Worm (Caenorhabditis elegans) whole organism, L4 larva: ENCODE data around the gene usp-46.

Source experiments
- D1046.2 ChIP-seq: fragments of 200-800 bp; sonication (Bioruptor generic); IDR thresholded peaks from 2 replicates; pipeline ENCODE4 v1.3.6; 2022; ENCODE audit warnings: missing genetic modification characterization, missing compliant biosample characterization
- F10B5.3 ChIP-seq: sonication (generic microtip); optimal IDR thresholded peaks from 2 replicates; lab custom pipeline; 2016; ENCODE audit warnings: mild to moderate bottlenecking, missing genetic modification characterization, missing compliant biosample characterization
- F37D6.2 ChIP-seq: sonication (generic microtip); optimal IDR thresholded peaks from 2 replicates; lab custom pipeline; 2016; ENCODE audit warnings: mild to moderate bottlenecking, missing genetic modification characterization, missing compliant biosample characterization
- T20F7.1 ChIP-seq: fragments of 200-800 bp; sonication (Bioruptor generic); optimal IDR thresholded peaks from 2 replicates; lab custom pipeline; 2018; ENCODE audit warnings: mild to moderate bottlenecking, missing genetic modification characterization, missing compliant biosample characterization
- Y5F2A.4 ChIP-seq: fragments of 200-800 bp; sonication (Bioruptor generic); optimal IDR thresholded peaks from 2 replicates; lab custom pipeline; 2018; ENCODE audit warnings: mild to moderate bottlenecking, missing genetic modification characterization, missing compliant biosample characterization
- Y75B8A.6 ChIP-seq: fragments of 200-800 bp; sonication (Bioruptor generic); IDR thresholded peaks from 2 replicates; pipeline ENCODE4 v1.3.6; 2022; ENCODE audit warnings: missing genetic modification reagents, missing genetic modification characterization, missing compliant biosample characterization
- ZK546.5 ChIP-seq, 2 experiments: sonication (generic microtip); optimal IDR thresholded peaks; 2 replicates each; lab custom pipeline; 2017; ENCODE audit warnings: missing biosample characterization in 2 of 2, missing genetic modification characterization in 2 of 2
- aha-1 ChIP-seq: fragments of 150-350 bp; peaks from one replicate; lab custom pipeline; 2014; ENCODE audit warnings: missing biosample characterization, missing genetic modification characterization
- ama-1 ChIP-seq: fragments of 150-350 bp; optimal IDR thresholded peaks from 2 replicates; lab custom pipeline; 2014; ENCODE audit warnings: inconsistent platforms, mixed read lengths
- arid-1 ChIP-seq: fragments of 200-800 bp; sonication (Bioruptor generic); conservative IDR thresholded peaks from 2 replicates; pipeline ENCODE4 v1.3.6; 2022; ENCODE audit warnings: missing genetic modification reagents, missing genetic modification characterization, missing compliant biosample characterization
- attf-4 ChIP-seq: sonication (generic microtip); optimal IDR thresholded peaks from 3 replicates; lab custom pipeline; 2017; ENCODE audit warnings: missing biosample characterization, missing genetic modification characterization
- ceh-20 ChIP-seq: fragments of 200-800 bp; sonication (Bioruptor generic); IDR thresholded peaks from 2 replicates; pipeline ENCODE4 v1.3.6; 2022; ENCODE audit warnings: missing genetic modification reagents, missing genetic modification characterization, missing compliant biosample characterization
- ceh-32 ChIP-seq: sonication (generic microtip); optimal IDR thresholded peaks from 2 replicates; lab custom pipeline; 2016; ENCODE audit warnings: mild to moderate bottlenecking, missing genetic modification characterization, missing compliant biosample characterization; ENCODE audit not compliant: poor library complexity
- ceh-62 ChIP-seq: sonication (generic microtip); optimal IDR thresholded peaks from 2 replicates; lab custom pipeline; 2017; ENCODE audit warnings: missing biosample characterization, missing genetic modification characterization
- ceh-82 ChIP-seq: sonication (generic microtip); optimal IDR thresholded peaks from 2 replicates; lab custom pipeline; 2017; ENCODE audit warnings: missing biosample characterization, missing genetic modification characterization
- cey-2 ChIP-seq: sonication (generic microtip); optimal IDR thresholded peaks from 3 replicates; lab custom pipeline; 2017; ENCODE audit warnings: missing genetic modification characterization, mild to moderate bottlenecking, missing compliant biosample characterization, antibody characterized with exemption, borderline replicate concordance; ENCODE audit not compliant: insufficient read depth
- ctbp-1 ChIP-seq: fragments of 200-800 bp; sonication (Bioruptor generic); IDR thresholded peaks from 2 replicates; pipeline ENCODE4 v1.3.6; 2022; ENCODE audit warnings: missing genetic modification reagents, missing genetic modification characterization, missing compliant biosample characterization
- daf-8 ChIP-seq: fragments of 200-800 bp; sonication (Bioruptor generic); IDR thresholded peaks from 2 replicates; pipeline ENCODE4 v1.3.6; 2022; ENCODE audit warnings: missing genetic modification characterization, missing compliant biosample characterization
- dmd-6 ChIP-seq: fragments of 200-800 bp; sonication (Bioruptor generic); IDR thresholded peaks from 2 replicates; pipeline ENCODE4 v1.3.6; 2022; ENCODE audit warnings: missing genetic modification reagents, missing genetic modification characterization, missing compliant biosample characterization
- dmd-8 ChIP-seq: fragments of 200-800 bp; sonication (Bioruptor generic); IDR thresholded peaks from 2 replicates; pipeline ENCODE4 v1.3.6; 2022; ENCODE audit warnings: missing genetic modification characterization, missing compliant biosample characterization
- dpl-1 ChIP-seq: fragments of 150-350 bp; optimal IDR thresholded peaks from 2 replicates; lab custom pipeline; 2014; ENCODE audit warnings: missing biosample characterization, missing genetic modification reagents, missing genetic modification characterization
- duxl-1 ChIP-seq: sonication (generic microtip); optimal IDR thresholded peaks from 2 replicates; lab custom pipeline; 2016; ENCODE audit warnings: mild to moderate bottlenecking, missing genetic modification characterization, moderate library complexity, missing compliant biosample characterization; ENCODE audit not compliant: poor library complexity
- egl-43 ChIP-seq: fragments of 200-800 bp; sonication (Bioruptor generic); IDR thresholded peaks from 2 replicates; pipeline ENCODE4 v1.3.6; 2022; ENCODE audit warnings: missing genetic modification reagents, missing genetic modification characterization, missing compliant biosample characterization
- hif-1 ChIP-seq, 2 experiments: sonication (generic microtip); optimal IDR thresholded peaks; 2 replicates each; lab custom pipeline; 2016 to 2017; ENCODE audit warnings: missing compliant biosample characterization in 2 of 2, missing genetic modification characterization in 2 of 2, missing genetic modification reagents in 2 of 2, missing genotype in 2 of 2, mild to moderate bottlenecking in 1 of 2
- hlh-11 ChIP-seq: fragments of 200-800 bp; sonication (Bioruptor generic); optimal IDR thresholded peaks from 2 replicates; lab custom pipeline; 2018; ENCODE audit warnings: mild to moderate bottlenecking, missing genetic modification characterization, missing compliant biosample characterization
- hlh-30 ChIP-seq: sonication (generic microtip); optimal IDR thresholded peaks from 2 replicates; lab custom pipeline; 2017; ENCODE audit warnings: antibody characterized with exemption, mild to moderate bottlenecking, missing genetic modification characterization, missing compliant biosample characterization; ENCODE audit not compliant: insufficient read depth
- hmg-1.1 ChIP-seq: fragments of 200-800 bp; sonication (Bioruptor generic); IDR thresholded peaks from 2 replicates; pipeline ENCODE4 v1.3.6; 2022; ENCODE audit warnings: missing genetic modification reagents, missing genetic modification characterization, missing compliant biosample characterization
- jun-1 ChIP-seq: fragments of 150-350 bp; optimal IDR thresholded peaks from 2 replicates; lab custom pipeline; 2014; ENCODE audit warnings: missing biosample characterization, missing genetic modification reagents, missing genetic modification characterization
- lin-1 ChIP-seq: fragments of 200-800 bp; sonication (Bioruptor generic); IDR thresholded peaks from 2 replicates; pipeline ENCODE4 v1.3.6; 2022; ENCODE audit warnings: missing genetic modification reagents, missing genetic modification characterization, missing compliant biosample characterization
- lsy-2 ChIP-seq, 2 experiments: fragments of 150-350 bp in 1 of 2; sonication (generic microtip) in 1 of 2; optimal IDR thresholded peaks; 2 replicates each; lab custom pipeline; 2014 to 2017; ENCODE audit warnings: missing biosample characterization in 2 of 2, missing genetic modification characterization in 2 of 2
- mdl-1 ChIP-seq, 2 experiments: fragments of 150-350 bp in 1 of 2; sonication (generic microtip) in 1 of 2; optimal IDR thresholded peaks; 2 replicates each; lab custom pipeline; 2014 to 2017; ENCODE audit warnings: missing biosample characterization in 2 of 2, missing genetic modification characterization in 2 of 2
- mdt-29 ChIP-seq: fragments of 200-800 bp; sonication (Bioruptor generic); IDR thresholded peaks from 2 replicates; pipeline ENCODE4 v1.3.6; 2022; ENCODE audit warnings: missing genetic modification reagents, missing genetic modification characterization, missing compliant biosample characterization
- mep-1 ChIP-seq: fragments of 150-350 bp; sonication (generic microtip); optimal IDR thresholded peaks from 3 replicates; lab custom pipeline; 2014; ENCODE audit warnings: missing biosample characterization, missing genetic modification characterization
- mes-2 ChIP-seq: sonication (generic microtip); optimal IDR thresholded peaks from 2 replicates; lab custom pipeline; 2016; ENCODE audit warnings: missing genotype, mild to moderate bottlenecking, missing genetic modification characterization, missing compliant biosample characterization; ENCODE audit not compliant: poor library complexity, severe bottlenecking
- mxl-2 ChIP-seq: fragments of 200-800 bp; sonication (Bioruptor generic); conservative IDR thresholded peaks from 2 replicates; pipeline ENCODE4 v1.3.6; 2022; ENCODE audit warnings: missing genetic modification reagents, missing genetic modification characterization, missing compliant biosample characterization
- mxl-3 ChIP-seq: fragments of 200-800 bp; sonication (Bioruptor generic); optimal IDR thresholded peaks from 2 replicates; lab custom pipeline; 2018; ENCODE audit warnings: mild to moderate bottlenecking, missing genetic modification characterization, missing compliant biosample characterization
- nhr-10 ChIP-seq: fragments of 150-350 bp; optimal IDR thresholded peaks from 2 replicates; lab custom pipeline; 2014; ENCODE audit warnings: missing biosample characterization, missing genetic modification characterization
- nhr-102 ChIP-seq: sonication (generic microtip); optimal IDR thresholded peaks from 2 replicates; lab custom pipeline; 2016; ENCODE audit warnings: mild to moderate bottlenecking, missing genetic modification characterization, moderate library complexity, missing compliant biosample characterization
- nhr-11 ChIP-seq: fragments of 150-350 bp; optimal IDR thresholded peaks from 2 replicates; lab custom pipeline; 2014; ENCODE audit warnings: missing biosample characterization, missing genetic modification characterization
- nhr-41 ChIP-seq: fragments of 200-800 bp; sonication (Bioruptor generic); IDR thresholded peaks from 2 replicates; pipeline ENCODE4 v1.3.6; 2022; ENCODE audit warnings: missing genetic modification reagents, missing genetic modification characterization, missing compliant biosample characterization
- nhr-6 ChIP-seq: fragments of 150-350 bp; optimal IDR thresholded peaks from 2 replicates; lab custom pipeline; 2014; ENCODE audit warnings: missing biosample characterization, missing genetic modification characterization
- php-3 ChIP-seq: fragments of 200-800 bp; sonication (Bioruptor generic); IDR thresholded peaks from 2 replicates; pipeline ENCODE4 v1.3.6; 2022; ENCODE audit warnings: missing genetic modification reagents, missing genetic modification characterization, missing compliant biosample characterization
- rbr-2 ChIP-seq: sonication (generic microtip); optimal IDR thresholded peaks from 2 replicates; lab custom pipeline; 2016; ENCODE audit warnings: missing genotype, missing genetic modification characterization, missing compliant biosample characterization
- skn-1 ChIP-seq: fragments of 150-350 bp; optimal IDR thresholded peaks from 2 replicates; lab custom pipeline; 2014; ENCODE audit warnings: missing biosample characterization, missing genetic modification characterization
- tag-97 ChIP-seq: fragments of 200-800 bp; sonication (Bioruptor generic); IDR thresholded peaks from 2 replicates; pipeline ENCODE4 v1.3.6; 2022; ENCODE audit warnings: missing genetic modification characterization, missing compliant biosample characterization
- unc-130 ChIP-seq: sonication (generic microtip); optimal IDR thresholded peaks from 2 replicates; lab custom pipeline; 2016; ENCODE audit warnings: missing genetic modification reagents, missing genetic modification characterization, missing compliant biosample characterization
- zfp-3 ChIP-seq: fragments of 200-800 bp; sonication (Bioruptor generic); conservative IDR thresholded peaks from 2 replicates; pipeline ENCODE4 v1.3.6; 2022; ENCODE audit warnings: missing genetic modification reagents, missing genetic modification characterization, missing compliant biosample characterization

Gene usp-46

ce11 chrIII:9826005-9826404 lies 49.6 kb downstream of the usp-46 start (continued):
- TF ChIP-seq zfp-3 (GFP tag; lab: Robert Waterston, UW) (0 out of 2 replicates have a peak, but pooled peaks have one; percentile 63), ama-1 (lab: Kevin White, UChicago) (peak; percentile 66), egl-43 (GFP tag; lab: Robert Waterston, UW) (no peak), nhr-6 (peak; percentile 53), hmg-1.1 (GFP tag; lab: Robert Waterston, UW) (0 out of 2 replicates have a peak, but pooled peaks have one; percentile 11), mdl-1 (tag; optimal IDR thresholded peaks at IDR 0.05; lab: Kevin White, UChicago) (peak in 1 of 2 experiments; percentile 71), hlh-11 (tag; lab: Kevin White, UChicago) (peak; percentile 73), mxl-3 (GFP tag; lab: Kevin White, UChicago) (peak; percentile 21), arid-1 (no peak), Y75B8A.6 (0 out of 2 replicates have a peak, but pooled peaks have one; percentile 49), ceh-20 (GFP tag; lab: Robert Waterston, UW) (peak; percentile 56; the same call in 1 of the 2 replicates), lsy-2 (tag; optimal IDR thresholded peaks at IDR 0.05; lab: Kevin White, UChicago) (peak in 1 of 2 experiments; percentile 82), nhr-41 (GFP tag; lab: Robert Waterston, UW) (no peak), dpl-1 (GFP tag; lab: Kevin White, UChicago) (peak; percentile 5), dmd-6 (peak; percentile 21; the same call in 1 of the 2 replicates), dmd-8 (GFP tag; lab: Robert Waterston, UW) (no peak), mes-2 (tag; lab: Kevin White, UChicago) (peak; percentile 56), hif-1 (tag; optimal IDR thresholded peaks at IDR 0.05; lab: Kevin White, UChicago) (peak in 1 of 2 experiments; percentile 9), attf-4 (tag; lab: Kevin White, UChicago) (no peak), nhr-102 (tag; lab: Kevin White, UChicago) (peak; percentile 2), duxl-1 (tag; lab: Kevin White, UChicago) (peak; percentile 38), rbr-2 (tag; lab: Kevin White, UChicago) (peak; percentile 29)

ce11 chrIII:9827163-9827951 lies 50.9 kb downstream of the usp-46 start, which contains the start of the genes ZK632.10 and ZK632.11:
TSS of gene ZK632.10 (minus strand) at chrIII:9827722.
TSS of gene ZK632.11 (plus strand) at chrIII:9827915.
- TF ChIP-seq php-3 (GFP tag; lab: Robert Waterston, UW) (no peak), hlh-30 (peak; percentile 89), rbr-2 (tag; lab: Kevin White, UChicago) (peak; percentile 6), ceh-82 (no peak), skn-1 (tag; lab: Kevin White, UChicago) (no peak), ceh-62 (tag; lab: Kevin White, UChicago) (no peak), ctbp-1 (GFP tag; lab: Robert Waterston, UW) (0 out of 2 replicates have a peak, but pooled peaks have one; percentile 28), nhr-10 (tag; lab: Kevin White, UChicago) (no peak), unc-130 (peak; percentile 56), mdt-29 (no peak), jun-1 (tag; lab: Kevin White, UChicago) (no peak), dmd-8 (GFP tag; lab: Robert Waterston, UW) (no peak), nhr-11 (no peak), F37D6.2 (tag; lab: Kevin White, UChicago) (no peak), mxl-2 (GFP tag; lab: Robert Waterston, UW) (no peak), attf-4 (tag; lab: Kevin White, UChicago) (no peak), D1046.2 (GFP tag; lab: Robert Waterston, UW) (no peak), nhr-6 (no peak), lin-1 (GFP tag; lab: Robert Waterston, UW) (0 out of 2 replicates have a peak, but pooled peaks have one; percentile 7), ZK546.5 (tag; optimal IDR thresholded peaks at IDR 0.05; lab: Kevin White, UChicago) (no peak), F10B5.3 (tag; lab: Kevin White, UChicago) (no peak), ceh-32 (no peak), tag-97 (GFP tag; lab: Robert Waterston, UW) (no peak), aha-1 (no peak), Y5F2A.4 (GFP tag; lab: Kevin White, UChicago) (no peak), mep-1 (tag; lab: Kevin White, UChicago) (peak; percentile 53), cey-2 (no peak), T20F7.1 (GFP tag; lab: Kevin White, UChicago) (peak; percentile 32), daf-8 (GFP tag; lab: Robert Waterston, UW) (no peak)
